Fruit fly (Drosophila melanogaster): ENCODE measurements around the gene CG43815.

dm6 chr2L:3624784-3625183, 48.8 kb downstream of the CG43815 start:
- no peak for TF ChIP-seq cnc (optimal IDR thresholded peaks at IDR 0.05)
- TF ChIP-seq tj (GFP tag; optimal IDR thresholded peaks at IDR 0.05): no peak
- no peak for TF ChIP-seq kay (GFP tag; ENCODE audit: borderline replicate concordance)
- no peak for TF ChIP-seq Crg-1 (GFP tag; optimal IDR thresholded peaks at IDR 0.05)

Data from whole organism, adult.